Fruit fly (Drosophila melanogaster) ovary, adult (tissue): ENCODE results near the gene Uxt.

Experiments used
- CG17801 ChIP-seq: fragments of 200-800 bp; optimal IDR thresholded peaks from 2 replicates; lab custom pipeline; 2019; ENCODE audit warnings: missing biosample characterization, mild to moderate bottlenecking, missing genetic modification characterization, moderate library complexity; ENCODE audit not compliant: partially characterized antibody

Uxt gene

DNA sequence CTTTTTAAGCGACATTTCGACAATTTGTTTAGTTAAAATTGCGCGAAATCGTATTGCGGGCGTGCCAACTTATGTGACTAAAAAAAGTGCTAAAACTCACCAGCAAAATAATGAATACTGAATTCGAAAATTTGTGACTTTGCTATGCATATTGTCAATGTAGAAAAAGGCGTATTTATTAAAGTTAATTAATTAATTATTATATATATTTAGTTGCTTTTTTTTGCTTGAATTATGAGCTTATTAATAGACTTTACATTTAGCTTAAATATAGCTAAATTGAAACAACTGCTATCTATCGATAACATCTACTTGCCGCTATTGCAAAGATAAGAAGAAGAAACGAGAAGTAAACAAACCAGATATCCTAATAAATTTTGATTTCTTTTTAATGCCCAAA lies at the start of gene Uxt, which contains the start of gene PolD3:
TSS of gene Uxt (plus strand) at position 333 of the 400 bp plus-strand sequence.
TSS of gene PolD3 (minus strand) at position 56 of the 400 bp plus-strand sequence.
- no peak for TF ChIP-seq CG17801 (GFP tag; lab: Kevin White, UChicago)

DNA sequence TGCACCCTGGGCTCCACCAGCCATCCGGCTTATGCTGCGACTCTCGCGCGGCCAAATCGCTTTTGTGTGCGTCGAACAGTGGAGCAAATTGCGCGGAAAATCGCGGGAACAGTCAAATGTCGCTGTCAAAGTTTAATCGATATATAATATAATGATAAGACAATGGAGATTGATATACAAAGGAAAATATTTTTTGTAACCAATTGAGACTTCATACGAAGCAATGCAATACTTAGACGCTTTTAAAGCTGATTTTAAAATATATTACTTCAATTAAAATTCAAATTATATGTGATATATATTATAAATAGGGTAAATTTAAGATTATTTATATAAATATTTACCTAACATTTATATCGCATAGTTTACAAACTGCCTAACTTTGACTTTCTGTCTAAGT lies 44.9 kb upstream of the Uxt start:
- TF ChIP-seq CG17801 (GFP tag; lab: Kevin White, UChicago) = no peak

- no peak for TF ChIP-seq CG17801 (GFP tag; lab: Kevin White, UChicago)
These were observed 41.5 kb upstream of the Uxt start, which contains the start of gene CG43230 for dm6 chr2L:15214922-15215321. Gene CG43230 (plus strand): TSS chr2L:15215222.

DNA sequence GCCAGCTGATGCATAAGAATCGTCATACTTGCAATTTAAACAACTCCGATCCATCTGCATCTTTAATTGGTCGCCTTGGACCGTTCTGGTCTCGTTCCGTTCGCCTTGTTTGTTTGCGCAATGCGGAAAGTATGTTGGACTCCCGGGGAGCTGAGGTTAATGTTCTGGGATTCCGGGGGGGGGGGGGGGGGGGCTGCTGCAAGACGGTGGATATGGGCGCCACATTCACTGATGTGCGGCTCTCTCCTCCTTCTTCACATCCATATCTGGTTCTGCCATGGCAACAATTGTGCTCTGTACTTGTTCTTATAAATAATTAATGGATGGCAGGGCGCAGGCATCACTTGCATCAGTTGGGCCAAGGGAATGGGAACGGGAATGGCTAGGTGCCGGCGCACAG lies 13.0 kb upstream of the Uxt start:
- TF ChIP-seq CG17801 (GFP tag; lab: Kevin White, UChicago) = no peak

DNA sequence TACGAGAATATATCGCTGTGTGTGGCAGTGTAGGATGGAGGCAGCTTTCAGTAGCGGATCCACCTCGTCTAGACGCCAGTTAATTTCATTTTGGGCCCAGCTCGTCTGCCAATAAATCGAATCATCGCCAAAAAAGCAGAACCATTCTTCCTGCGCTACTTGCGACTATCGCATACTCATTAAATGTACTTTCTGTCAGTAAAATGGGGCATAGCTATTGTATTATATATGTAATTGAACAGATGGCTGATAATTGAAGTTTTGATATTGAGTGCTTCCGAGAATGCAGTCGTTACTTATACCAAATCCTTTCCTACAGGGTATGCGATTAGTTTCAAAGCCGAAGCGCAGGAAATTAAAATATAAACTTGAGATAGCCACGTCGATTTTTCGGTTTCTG lies 11.7 kb upstream of the Uxt start:
- TF ChIP-seq CG17801 (GFP tag; lab: Kevin White, UChicago) = no peak

dm6 chr2L:15247614-15248013 lies 8.8 kb upstream of the Uxt start, which contains the start of gene ZnT35C:
Gene ZnT35C (minus strand): TSS chr2L:15247714.
- no peak for TF ChIP-seq CG17801 (GFP tag; lab: Kevin White, UChicago)

dm6 chr2L:15248163-15249005 lies 8.0 kb upstream of the Uxt start, which contains the start of gene dao:
Gene dao (plus strand): TSS chr2L:15248879.
- no peak for TF ChIP-seq CG17801 (GFP tag; lab: Kevin White, UChicago)

- no peak for TF ChIP-seq CG17801 (GFP tag; lab: Kevin White, UChicago)
These were observed 7.3 kb upstream of the Uxt start for dm6 chr2L:15249006-15249513.

DNA sequence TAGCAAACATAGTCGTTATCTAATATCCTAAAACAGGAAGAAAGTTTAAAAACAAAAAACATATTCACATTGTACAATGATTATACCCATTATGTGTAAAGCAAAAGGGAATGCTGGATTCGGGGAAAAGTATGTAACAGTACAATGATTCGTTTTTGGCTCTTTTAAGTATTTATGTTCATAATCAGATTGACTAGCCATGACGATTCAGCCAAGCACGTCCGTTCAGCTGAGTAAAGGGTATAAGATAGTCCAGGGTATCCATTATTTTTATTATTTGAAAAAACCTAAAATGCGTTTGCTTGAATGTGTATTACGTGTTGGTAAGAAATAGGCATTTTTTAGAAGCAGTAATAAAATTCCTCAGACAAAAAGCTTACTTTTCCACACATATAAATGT lies 6.7 kb upstream of the Uxt start:
- no peak for TF ChIP-seq CG17801 (GFP tag; lab: Kevin White, UChicago)

- no peak for TF ChIP-seq CG17801 (GFP tag; lab: Kevin White, UChicago)
These were observed 2.0 kb upstream of the Uxt start for dm6 chr2L:15254229-15254861.

- TF ChIP-seq CG17801 (GFP tag; lab: Kevin White, UChicago) = peak; percentile 90
These were observed 8.2 kb downstream of the Uxt start, which contains the start of gene yuri for dm6 chr2L:15264483-15264987. Gene yuri (minus strand): TSS chr2L:15264692.

dm6 chr2L:15271336-15271735 lies 15.0 kb downstream of the Uxt start:
- no peak for TF ChIP-seq CG17801 (GFP tag; lab: Kevin White, UChicago)

DNA sequence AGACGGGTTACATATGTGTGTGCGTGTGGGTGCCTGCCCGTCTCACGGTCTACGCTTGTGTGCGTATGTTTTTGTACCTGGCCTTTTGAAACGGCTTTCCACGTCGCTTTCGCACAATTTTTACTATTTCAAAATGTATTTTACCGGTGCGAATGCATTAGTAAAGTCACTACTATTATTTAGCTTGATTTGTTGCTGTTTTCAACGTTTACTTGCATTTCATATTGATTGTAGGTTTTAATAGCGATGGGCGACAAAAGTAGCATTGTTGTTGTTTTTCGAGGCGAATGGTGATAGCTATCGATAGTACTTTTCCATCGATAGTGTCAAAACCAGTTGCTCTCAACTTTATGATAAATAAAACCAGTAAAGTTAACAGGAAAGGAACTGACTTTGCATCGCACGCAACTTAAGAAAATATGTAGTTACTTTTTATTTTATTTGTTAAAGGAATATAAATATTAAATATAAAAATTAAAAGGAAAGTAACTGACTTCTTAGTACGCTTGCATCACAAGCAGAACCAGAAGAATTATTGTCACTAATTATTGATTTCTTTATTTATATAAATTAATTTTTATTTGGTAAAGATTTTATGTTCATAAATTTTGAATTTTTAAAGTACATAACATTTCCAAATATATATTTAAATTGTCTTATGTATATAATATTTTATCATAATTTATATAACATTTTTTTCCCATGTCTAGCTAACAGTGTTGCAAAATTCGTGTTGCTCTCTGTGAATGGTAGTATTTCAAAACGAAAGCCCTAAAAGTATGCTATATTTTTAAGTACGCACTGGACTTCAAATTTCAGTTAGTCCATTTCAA lies 15.6 kb downstream of the Uxt start, which contains the start of gene Cul3:
TSS of gene Cul3 (minus strand) at position 268 of the 833 bp plus-strand sequence.
- TF ChIP-seq CG17801 (GFP tag; lab: Kevin White, UChicago) = no peak

DNA sequence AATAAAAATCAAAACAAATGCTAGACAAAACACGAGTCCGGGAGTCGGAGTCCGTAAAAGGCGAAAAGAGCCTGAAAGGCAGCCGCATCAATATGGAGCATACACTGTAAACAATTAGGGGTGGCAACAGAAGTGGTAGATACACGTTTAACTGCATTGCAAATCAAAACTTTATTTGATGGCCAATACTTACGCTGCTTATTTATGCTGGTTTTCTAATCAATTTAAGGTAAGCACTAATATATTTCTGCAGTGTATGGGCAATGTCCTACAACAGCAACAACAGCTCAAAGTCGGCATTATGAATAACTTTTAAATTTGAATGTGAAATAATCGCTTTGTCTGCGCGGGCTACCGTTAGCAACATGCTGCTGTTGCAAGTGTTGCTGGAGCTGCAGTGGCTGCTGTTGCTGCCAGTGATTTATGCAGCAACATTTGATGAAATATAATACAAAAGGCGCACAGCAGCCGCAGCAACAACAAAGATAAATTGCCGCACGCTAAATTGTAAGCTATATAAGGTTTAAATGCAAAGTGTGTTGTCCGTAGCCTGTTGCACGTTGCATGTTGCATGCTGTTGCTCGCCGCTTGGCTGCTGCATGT lies 17.2 kb downstream of the Uxt start:
- no peak for TF ChIP-seq CG17801 (GFP tag; lab: Kevin White, UChicago)
